Worm (Caenorhabditis elegans) whole organism, young adult: ENCODE measurements around the gene C27A7.3.

Experiments
- attf-6 ChIP-seq: fragments of 200-800 bp; sonication (Bioruptor generic); IDR thresholded peaks from 2 replicates; pipeline ENCODE4 v1.3.6; 2022; ENCODE audit warnings: missing genetic modification reagents, missing genetic modification characterization, missing compliant biosample characterization
- dpl-1 ChIP-seq: fragments of 150-350 bp; optimal IDR thresholded peaks from 2 replicates; lab custom pipeline; 2014; ENCODE audit warnings: missing biosample characterization, missing genetic modification reagents, missing genetic modification characterization
- lin-26 ChIP-seq: fragments of 200-800 bp; sonication (Bioruptor generic); IDR thresholded peaks from 2 replicates; pipeline ENCODE4 v1.3.6; 2022; ENCODE audit warnings: missing genetic modification reagents, missing genetic modification characterization, missing compliant biosample characterization
- rcor-1 ChIP-seq: fragments of 200-800 bp; sonication (Bioruptor generic); IDR thresholded peaks from 2 replicates; pipeline ENCODE4 v1.3.6; 2022; ENCODE audit warnings: missing genetic modification reagents, missing genetic modification characterization, missing compliant biosample characterization

DNA sequence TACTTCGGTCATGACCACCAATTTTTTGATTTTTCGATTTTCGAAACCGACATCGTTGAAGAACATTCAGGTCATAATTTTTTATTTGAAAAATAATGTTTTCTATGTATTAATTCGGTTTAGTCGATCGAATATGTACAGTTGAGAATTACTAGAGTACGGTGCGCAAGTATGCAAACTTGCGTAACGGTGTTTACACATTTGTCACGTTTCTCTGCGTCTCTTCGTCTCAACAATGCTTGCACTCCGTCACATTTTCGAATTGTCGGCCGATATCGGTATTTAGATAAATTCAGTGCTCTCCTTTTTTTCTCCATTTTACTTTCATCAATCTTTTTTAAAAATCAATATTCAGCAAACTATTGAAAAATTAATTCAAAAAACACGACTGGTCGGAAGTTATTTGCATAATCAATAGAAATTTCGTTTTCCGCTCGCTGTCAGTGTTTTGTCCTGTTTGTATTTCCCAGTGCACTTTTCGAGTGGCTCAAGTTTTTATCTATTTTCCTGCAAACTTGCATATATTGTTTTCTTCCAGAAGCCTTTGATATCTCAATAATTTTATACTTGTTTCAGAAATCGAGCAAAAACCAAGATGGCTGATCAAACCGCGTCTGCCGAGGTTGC, 50.3 kb downstream of the C27A7.3 start, which contains the start of gene dpy-30:
- TF ChIP-seq rcor-1 (GFP tag; lab: Robert Waterston, UW) (no peak), attf-6 (GFP tag; lab: Robert Waterston, UW) (no peak), lin-26 (GFP tag; lab: Robert Waterston, UW) (no peak), dpl-1 (GFP tag; lab: Kevin White, UChicago) (no peak)
